In genomic region chrII:13879589-13879988, ce11 we compare ENCODE assay signal across 2 worm cellular contexts.
A peak's percentile ranks its signal among the peaks of the same experiment; 100 is the strongest.
TF ChIP-seq lines count a peak whose summit lies in the region.

No protein-coding gene starts in this region.

TF ChIP-seq in whole organism, L4 larva, 104 proteins besides CTCF, POLR2A, EP300 and RAD21:
- TF ChIP-seq nhr-25 (tag; optimal IDR thresholded peaks at IDR 0.05; lab: Kevin White, UChicago; ENCODE audit: borderline replicate concordance, insufficient read depth) = no peak
- TF ChIP-seq dpl-1 (GFP tag; optimal IDR thresholded peaks at IDR 0.05; lab: Kevin White, UChicago) = no peak
- TF ChIP-seq ama-1 (optimal IDR thresholded peaks at IDR 0.05; lab: Kevin White, UChicago) = no peak
- TF ChIP-seq arid-1 (GFP tag; conservative IDR thresholded peaks at IDR 0.05; lab: Robert Waterston, UW) = no peak
- peak; percentile 79 for TF ChIP-seq set-16 (GFP tag; IDR thresholded peaks at IDR 0.05; lab: Robert Waterston, UW)
- no peak for TF ChIP-seq ceh-44 (GFP tag; IDR thresholded peaks at IDR 0.05; lab: Robert Waterston, UW)
- TF ChIP-seq zfp-2 (tag; optimal IDR thresholded peaks at IDR 0.05; lab: Kevin White, UChicago) = no peak

TF ChIP-seq in whole organism, young adult, 124 proteins besides CTCF, POLR2A, EP300 and RAD21:
- TF ChIP-seq snpc-1.1 (tag; optimal IDR thresholded peaks at IDR 0.05; lab: Kevin White, UChicago; ENCODE audit: insufficient read depth) = no peak
- no peak for TF ChIP-seq ekl-4 (GFP tag; IDR thresholded peaks at IDR 0.05; lab: Robert Waterston, UW)
- no peak; the same call in 1 of the 2 replicates for TF ChIP-seq mcd-1 (GFP tag; IDR thresholded peaks at IDR 0.05; lab: Robert Waterston, UW)
- 0 out of 2 replicates have a peak, but pooled peaks have one; percentile 42 for TF ChIP-seq egrh-3 (GFP tag; IDR thresholded peaks at IDR 0.05; lab: Robert Waterston, UW)
- no peak for TF ChIP-seq nfya-2 (GFP tag; IDR thresholded peaks at IDR 0.05; lab: Robert Waterston, UW)
- TF ChIP-seq zfh-2 (GFP tag; conservative IDR thresholded peaks at IDR 0.05; lab: Robert Waterston, UW) = peak; percentile 77
